Worm (Caenorhabditis elegans) whole organism, L2 larva: ENCODE data around the gene pfd-1.

ENCODE experiments used
- C34F6.9 ChIP-seq: fragments of 150-350 bp; optimal IDR thresholded peaks from 2 replicates; lab custom pipeline; 2014; ENCODE audit warnings: missing biosample characterization, missing genetic modification characterization
- aly-2 ChIP-seq: fragments of 150-350 bp; optimal IDR thresholded peaks from 2 replicates; lab custom pipeline; 2014; ENCODE audit warnings: missing biosample characterization, missing genetic modification characterization
- ama-1 ChIP-seq: fragments of 150-350 bp; optimal IDR thresholded peaks from 2 replicates; lab custom pipeline; 2018; ENCODE audit warnings: inconsistent platforms
- lin-13 ChIP-seq: fragments of 150-350 bp; optimal IDR thresholded peaks from 2 replicates; lab custom pipeline; 2014; ENCODE audit warnings: missing biosample characterization, missing genetic modification reagents, missing genetic modification characterization
- lin-39 ChIP-seq: fragments of 150-350 bp; optimal IDR thresholded peaks from 2 replicates; lab custom pipeline; 2014; ENCODE audit warnings: missing biosample characterization, missing genetic modification reagents, missing genetic modification characterization
- mab-5 ChIP-seq: fragments of 150-350 bp; optimal IDR thresholded peaks from 2 replicates; lab custom pipeline; 2014; ENCODE audit warnings: missing biosample characterization, missing genetic modification characterization
- nhr-12 ChIP-seq: fragments of 150-350 bp; optimal IDR thresholded peaks from 2 replicates; lab custom pipeline; 2014; ENCODE audit warnings: missing biosample characterization, missing genetic modification characterization
- nhr-6 ChIP-seq: fragments of 150-350 bp; optimal IDR thresholded peaks from 2 replicates; lab custom pipeline; 2014; ENCODE audit warnings: missing biosample characterization, missing genetic modification characterization
- peb-1 ChIP-seq: fragments of 150-350 bp; optimal IDR thresholded peaks from 2 replicates; lab custom pipeline; 2014; ENCODE audit warnings: missing biosample characterization, missing genetic modification characterization
- skn-1 ChIP-seq: sonication (generic microtip); optimal IDR thresholded peaks from 2 replicates; lab custom pipeline; 2017; ENCODE audit warnings: missing biosample characterization, missing genetic modification characterization
- snpc-4 ChIP-seq: fragments of 150-350 bp; optimal IDR thresholded peaks from 2 replicates; lab custom pipeline; 2014; ENCODE audit warnings: missing biosample characterization, missing genetic modification characterization
- unc-39 ChIP-seq: fragments of 150-350 bp; optimal IDR thresholded peaks from 2 replicates; lab custom pipeline; 2014; ENCODE audit warnings: missing biosample characterization, missing genetic modification characterization
- unc-62 ChIP-seq: fragments of 150-350 bp; optimal IDR thresholded peaks from 2 replicates; lab custom pipeline; 2014; ENCODE audit warnings: missing biosample characterization, missing genetic modification reagents, missing genetic modification characterization
- ztf-4 ChIP-seq: fragments of 150-350 bp; optimal IDR thresholded peaks from 2 replicates; lab custom pipeline; 2014; ENCODE audit warnings: missing biosample characterization, missing genetic modification characterization

DNA sequence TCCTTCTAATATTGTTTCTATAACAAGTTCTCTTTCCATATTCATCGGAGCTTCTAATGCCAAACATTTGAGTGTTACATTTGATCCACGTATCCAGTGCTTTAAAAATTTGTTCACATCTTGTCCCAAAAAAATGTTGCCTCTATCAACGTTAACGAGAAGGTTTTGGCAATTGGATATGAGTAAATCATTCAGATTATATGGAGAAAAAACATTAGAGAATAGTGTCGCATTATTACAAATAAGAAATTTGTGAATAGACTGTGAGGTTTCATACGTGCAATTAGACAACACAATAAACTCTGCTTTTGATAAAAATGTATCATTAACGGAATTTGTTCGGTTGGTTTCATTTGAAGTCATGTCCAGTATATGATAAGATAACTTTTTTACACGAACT lies 10.0 kb downstream of the pfd-1 start, which contains the start of gene mboa-4:
- no peak for TF ChIP-seq unc-39 (tag; lab: Kevin White, UChicago)
- TF ChIP-seq snpc-4 (tag; lab: Kevin White, UChicago): no peak
- no peak for TF ChIP-seq mab-5
- TF ChIP-seq unc-62: no peak
- no peak for TF ChIP-seq aly-2 (tag; lab: Kevin White, UChicago)
- no peak for TF ChIP-seq C34F6.9
- no peak for TF ChIP-seq nhr-12 (tag; lab: Kevin White, UChicago)
- TF ChIP-seq lin-39 (tag; lab: Kevin White, UChicago): no peak
- TF ChIP-seq ztf-4 (tag; lab: Kevin White, UChicago): no peak
- no peak for TF ChIP-seq lin-13 (GFP tag; lab: Kevin White, UChicago)
- no peak for TF ChIP-seq nhr-6 (tag; lab: Kevin White, UChicago)
- no peak for TF ChIP-seq ama-1 (lab: Kevin White, UChicago)
- no peak for TF ChIP-seq skn-1 (tag; lab: Kevin White, UChicago)
- TF ChIP-seq peb-1 (tag; lab: Kevin White, UChicago): no peak
